Fruit fly (Drosophila melanogaster) whole organism, embryonic: ENCODE results near the gene HP1e.

ENCODE experiments used
- Abd-B ChIP-seq: fragments of 200-800 bp; sonication (Bioruptor generic); optimal IDR thresholded peaks from 2 replicates; lab custom pipeline; 2018; ENCODE audit warnings: missing biosample characterization, mild to moderate bottlenecking, missing genetic modification characterization, moderate library complexity
- Adf1 ChIP-seq: fragments of 200-800 bp; sonication (Bioruptor generic); IDR thresholded peaks from 2 replicates; pipeline ENCODE4 v1.3.6; 2022; ENCODE audit warnings: missing biosample characterization, missing genetic modification characterization
- BtbVII ChIP-seq: fragments of 200-800 bp; sonication (Bioruptor generic); optimal IDR thresholded peaks from 3 replicates; lab custom pipeline; 2017; ENCODE audit warnings: missing biosample characterization, mild to moderate bottlenecking, missing genetic modification characterization
- C15 ChIP-seq: fragments of 200-800 bp; sonication (Bioruptor generic); IDR thresholded peaks from 3 replicates; pipeline ENCODE4 v1.3.6; 2022; ENCODE audit warnings: missing biosample characterization, missing genetic modification characterization
- CG10979 ChIP-seq: fragments of 200-800 bp; sonication (Bioruptor generic); optimal IDR thresholded peaks from 2 replicates; lab custom pipeline; 2018; ENCODE audit warnings: missing biosample characterization, mild to moderate bottlenecking, missing genetic modification characterization, moderate library complexity
- CG12071 ChIP-seq: fragments of 200-800 bp; sonication (Bioruptor generic); optimal IDR thresholded peaks from 3 replicates; lab custom pipeline; 2018; ENCODE audit warnings: missing biosample characterization, mild to moderate bottlenecking, missing genetic modification characterization
- CG12104 ChIP-seq: fragments of 200-800 bp; sonication (Bioruptor generic); optimal IDR thresholded peaks from 3 replicates; lab custom pipeline; 2016; ENCODE audit warnings: missing biosample characterization, missing genetic modification characterization
- CG12219 ChIP-seq: fragments of 200-800 bp; sonication (Bioruptor generic); optimal IDR thresholded peaks from 3 replicates; lab custom pipeline; 2018; ENCODE audit warnings: missing biosample characterization, mild to moderate bottlenecking, missing genetic modification characterization
- CG13624 ChIP-seq: fragments of 200-800 bp; sonication (Bioruptor generic); optimal IDR thresholded peaks from 2 replicates; lab custom pipeline; 2016; ENCODE audit warnings: missing biosample characterization, missing genetic modification characterization
- CG18476 ChIP-seq: fragments of 200-800 bp; sonication (Bioruptor generic); optimal IDR thresholded peaks from 2 replicates; lab custom pipeline; 2016; ENCODE audit warnings: missing biosample characterization, mild to moderate bottlenecking, missing genetic modification characterization
- CG2889 ChIP-seq: fragments of 200-800 bp; sonication (Bioruptor generic); IDR thresholded peaks from 3 replicates; pipeline ENCODE4 v1.3.6; 2022; ENCODE audit warnings: missing biosample characterization, missing genetic modification characterization
- CG3065 ChIP-seq: fragments of 200-800 bp; sonication (Bioruptor generic); optimal IDR thresholded peaks from 2 replicates; lab custom pipeline; 2016; ENCODE audit warnings: missing biosample characterization, missing genetic modification characterization
- CG31365 ChIP-seq: fragments of 200-800 bp; sonication (Bioruptor generic); optimal IDR thresholded peaks from 2 replicates; lab custom pipeline; 2018; ENCODE audit warnings: missing biosample characterization, mild to moderate bottlenecking, missing genetic modification characterization
- CG31441 ChIP-seq: fragments of 200-800 bp; sonication (Bioruptor generic); IDR thresholded peaks from 2 replicates; pipeline ENCODE4 v1.3.6; 2022; ENCODE audit warnings: missing biosample characterization, missing genetic modification characterization
- CG33557 ChIP-seq: fragments of 200-800 bp; sonication (Bioruptor generic); optimal IDR thresholded peaks from 2 replicates; lab custom pipeline; 2019; ENCODE audit warnings: missing biosample characterization, mild to moderate bottlenecking, missing genetic modification characterization, moderate library complexity
- CG34422 ChIP-seq: fragments of 200-800 bp; sonication (Bioruptor generic); IDR thresholded peaks from 3 replicates; pipeline ENCODE4 v1.3.6; 2022; ENCODE audit warnings: missing biosample characterization, missing genetic modification characterization
- CG4404 ChIP-seq: fragments of 200-800 bp; sonication (Bioruptor generic); IDR thresholded peaks from 2 replicates; pipeline ENCODE4 v1.3.6; 2022; ENCODE audit warnings: missing biosample characterization, missing genetic modification characterization
- CG7357 ChIP-seq: fragments of 200-800 bp; sonication (Bioruptor generic); IDR thresholded peaks from 3 replicates; pipeline ENCODE4 v1.3.6; 2022; ENCODE audit warnings: missing biosample characterization, missing genetic modification characterization
- CG8281 ChIP-seq: fragments of 200-800 bp; sonication (Bioruptor generic); optimal IDR thresholded peaks from 2 replicates; lab custom pipeline; 2018; ENCODE audit warnings: missing biosample characterization, mild to moderate bottlenecking, missing genetic modification characterization, moderate library complexity
- CG9876 ChIP-seq: fragments of 200-800 bp; sonication (Bioruptor generic); optimal IDR thresholded peaks from 2 replicates; lab custom pipeline; 2016; ENCODE audit warnings: missing biosample characterization, missing genetic modification characterization
- Chrac-16 ChIP-seq: fragments of 200-800 bp; sonication (Bioruptor generic); optimal IDR thresholded peaks from 3 replicates; lab custom pipeline; 2016; ENCODE audit warnings: missing biosample characterization, missing genetic modification characterization
- CrebB ChIP-seq: fragments of 200-800 bp; sonication (Bioruptor generic); optimal IDR thresholded peaks from 3 replicates; lab custom pipeline; 2018; ENCODE audit warnings: missing biosample characterization, mild to moderate bottlenecking, missing genetic modification characterization
- Deaf1 ChIP-seq: fragments of 200-800 bp; optimal IDR thresholded peaks from 3 replicates; lab custom pipeline; 2019; ENCODE audit warnings: missing biosample characterization, mild to moderate bottlenecking, missing genetic modification characterization, moderate library complexity
- Dek ChIP-seq: fragments of 200-800 bp; sonication (Bioruptor generic); optimal IDR thresholded peaks from 3 replicates; lab custom pipeline; 2019; ENCODE audit warnings: missing biosample characterization, mild to moderate bottlenecking, missing genetic modification characterization, moderate library complexity
- Dp ChIP-seq: fragments of 200-800 bp; sonication (Bioruptor generic); optimal IDR thresholded peaks from 2 replicates; lab custom pipeline; 2018; ENCODE audit warnings: missing biosample characterization, mild to moderate bottlenecking, missing genetic modification characterization, moderate library complexity
- Gsc ChIP-seq: fragments of 200-800 bp; sonication (Bioruptor generic); IDR thresholded peaks from 2 replicates; pipeline ENCODE4 v1.3.6; 2022; ENCODE audit warnings: missing biosample characterization, missing genetic modification characterization
- Hr39 ChIP-seq: fragments of >200 bp; optimal IDR thresholded peaks from 2 replicates; lab custom pipeline; 2017
- NfI ChIP-seq: fragments of 200-800 bp; sonication (Bioruptor generic); optimal IDR thresholded peaks from 3 replicates; lab custom pipeline; 2018; ENCODE audit warnings: missing biosample characterization, mild to moderate bottlenecking, missing genetic modification characterization, moderate library complexity
- Opbp ChIP-seq: fragments of 200-800 bp; sonication (Bioruptor generic); IDR thresholded peaks from 3 replicates; pipeline ENCODE4 v1.3.6; 2022; ENCODE audit warnings: missing biosample characterization, missing genetic modification characterization; ENCODE audit not compliant: partially characterized antibody
- PHDP ChIP-seq: fragments of 200-800 bp; sonication (Bioruptor generic); optimal IDR thresholded peaks from 3 replicates; lab custom pipeline; 2018; ENCODE audit warnings: missing biosample characterization, mild to moderate bottlenecking, missing genetic modification characterization, moderate library complexity
- Tbp ChIP-seq: fragments of >200 bp; optimal IDR thresholded peaks from 2 replicates; lab custom pipeline; 2018; ENCODE audit warnings: missing biosample characterization, missing genetic modification characterization
- abd-A ChIP-seq: fragments of 200-800 bp; sonication (Bioruptor generic); optimal IDR thresholded peaks from 3 replicates; lab custom pipeline; 2019; ENCODE audit warnings: missing biosample characterization, mild to moderate bottlenecking, missing genetic modification characterization, moderate library complexity
- dan ChIP-seq: fragments of 200-800 bp; sonication (Bioruptor generic); IDR thresholded peaks from 2 replicates; pipeline ENCODE4 v1.3.6; 2022; ENCODE audit warnings: missing biosample characterization, missing genetic modification characterization
- ewg ChIP-seq: fragments of 200-800 bp; sonication (Bioruptor generic); optimal IDR thresholded peaks from 3 replicates; lab custom pipeline; 2017; ENCODE audit warnings: mild to moderate bottlenecking, missing biosample characterization, missing genetic modification reagents, missing genetic modification characterization
- jumu ChIP-seq: fragments of 200-800 bp; sonication (Bioruptor generic); optimal IDR thresholded peaks from 3 replicates; lab custom pipeline; 2016; ENCODE audit warnings: missing biosample characterization, missing genetic modification characterization
- ken ChIP-seq: fragments of 200-800 bp; sonication (Bioruptor generic); IDR thresholded peaks from 3 replicates; pipeline ENCODE4 v1.3.6; 2022; ENCODE audit warnings: missing biosample characterization, missing genetic modification characterization
- knrl ChIP-seq: fragments of 200-800 bp; sonication (Bioruptor generic); IDR thresholded peaks from 3 replicates; pipeline ENCODE4 v1.3.6; 2022; ENCODE audit warnings: missing biosample characterization, missing genetic modification characterization; ENCODE audit not compliant: partially characterized antibody
- luna ChIP-seq: fragments of 200-800 bp; sonication (Bioruptor generic); optimal IDR thresholded peaks from 2 replicates; lab custom pipeline; 2016; ENCODE audit warnings: missing biosample characterization, missing genetic modification characterization
- mam ChIP-seq: fragments of 200-800 bp; sonication (Bioruptor generic); optimal IDR thresholded peaks from 3 replicates; lab custom pipeline; 2016; ENCODE audit warnings: missing biosample characterization, missing genetic modification characterization
- mirr ChIP-seq: fragments of 200-800 bp; sonication (Bioruptor generic); optimal IDR thresholded peaks from 3 replicates; lab custom pipeline; 2018; ENCODE audit warnings: missing biosample characterization, mild to moderate bottlenecking, missing genetic modification characterization
- nmo ChIP-seq: fragments of 200-800 bp; sonication (Bioruptor generic); optimal IDR thresholded peaks from 2 replicates; lab custom pipeline; 2018; ENCODE audit warnings: missing biosample characterization, mild to moderate bottlenecking, missing genetic modification characterization, moderate library complexity
- peb ChIP-seq: fragments of 200-800 bp; sonication (Bioruptor generic); IDR thresholded peaks from 2 replicates; pipeline ENCODE4 v1.3.6; 2022; ENCODE audit warnings: missing biosample characterization, missing genetic modification characterization
- pfk ChIP-seq: fragments of 200-800 bp; sonication (Bioruptor generic); optimal IDR thresholded peaks from 2 replicates; lab custom pipeline; 2018; ENCODE audit warnings: missing biosample characterization, mild to moderate bottlenecking, missing genetic modification characterization, moderate library complexity
- phol ChIP-seq: fragments of 200-800 bp; sonication (Bioruptor generic); optimal IDR thresholded peaks from 3 replicates; lab custom pipeline; 2018; ENCODE audit warnings: missing biosample characterization, mild to moderate bottlenecking, missing genetic modification characterization, moderate library complexity
- ranshi ChIP-seq: fragments of 200-800 bp; sonication (Bioruptor generic); IDR thresholded peaks from 2 replicates; pipeline ENCODE4 v1.3.6; 2022; ENCODE audit warnings: missing biosample characterization, missing genetic modification characterization
- repo ChIP-seq: fragments of 200-800 bp; sonication (Bioruptor generic); optimal IDR thresholded peaks from 2 replicates; lab custom pipeline; 2016; ENCODE audit warnings: missing biosample characterization, missing genetic modification characterization
- so ChIP-seq: fragments of 200-800 bp; sonication (Bioruptor generic); IDR thresholded peaks from 3 replicates; pipeline ENCODE4 v1.3.6; 2022; ENCODE audit warnings: missing biosample characterization, missing genetic modification characterization
- sob ChIP-seq: fragments of 200-800 bp; sonication (Bioruptor generic); IDR thresholded peaks from 2 replicates; pipeline ENCODE4 v1.3.6; 2022; ENCODE audit warnings: missing biosample characterization, missing genetic modification characterization
- sug ChIP-seq: fragments of 200-800 bp; optimal IDR thresholded peaks from 2 replicates; lab custom pipeline; 2019; ENCODE audit warnings: missing biosample characterization, mild to moderate bottlenecking, missing genetic modification characterization, moderate library complexity
- tx ChIP-seq: fragments of 200-800 bp; sonication (Bioruptor generic); optimal IDR thresholded peaks from 2 replicates; lab custom pipeline; 2016; ENCODE audit warnings: missing biosample characterization, missing genetic modification characterization
- unc-4 ChIP-seq: fragments of 200-800 bp; sonication (Bioruptor generic); IDR thresholded peaks from 2 replicates; pipeline ENCODE4 v1.3.6; 2022; ENCODE audit warnings: missing biosample characterization, missing genetic modification characterization; ENCODE audit not compliant: partially characterized antibody
- usp ChIP-seq: fragments of >200 bp; optimal IDR thresholded peaks from 2 replicates; lab custom pipeline; 2017; ENCODE audit warnings: missing biosample characterization, missing genetic modification characterization

HP1e gene

dm6 chr3R:9343022-9343587, 21.5 kb downstream of the HP1e start (continued):
- TF ChIP-seq Deaf1 (no peak), BtbVII (GFP tag; lab: Kevin White, UChicago) (peak; percentile 9), ranshi (GFP tag; lab: Robert Waterston, UW) (no peak), PHDP (tag; lab: Kevin White, UChicago) (no peak), repo (no peak), CG8281 (no peak), so (GFP tag; lab: Robert Waterston, UW) (no peak), ken (GFP tag; lab: Robert Waterston, UW) (no peak), nmo (GFP tag; lab: Kevin White, UChicago) (no peak), Dp (no peak), mirr (peak; percentile 53), mam (GFP tag; lab: Kevin White, UChicago) (no peak), CG4404 (GFP tag; lab: Robert Waterston, UW) (no peak), peb (GFP tag; lab: Robert Waterston, UW) (no peak), Gsc (GFP tag; lab: Robert Waterston, UW) (no peak), unc-4 (GFP tag; lab: Robert Waterston, UW) (no peak), CG12071 (GFP tag; lab: Kevin White, UChicago) (no peak), CG34422 (no peak), ewg (GFP tag; lab: Kevin White, UChicago) (no peak), abd-A (tag; lab: Kevin White, UChicago) (no peak), dan (GFP tag; lab: Robert Waterston, UW) (no peak), tx (GFP tag; lab: Kevin White, UChicago) (no peak), CG13624 (no peak), sug (tag; lab: Kevin White, UChicago) (peak; percentile 48), CG31365 (tag; lab: Kevin White, UChicago) (no peak), NfI (GFP tag; lab: Kevin White, UChicago) (no peak), CG2889 (GFP tag; lab: Robert Waterston, UW) (no peak), CG10979 (tag; lab: Kevin White, UChicago) (no peak), phol (no peak), luna (GFP tag; lab: Kevin White, UChicago) (no peak), Abd-B (GFP tag; lab: Kevin White, UChicago) (no peak), C15 (GFP tag; lab: Robert Waterston, UW) (no peak), CG12104 (GFP tag; lab: Kevin White, UChicago) (peak; percentile 24), pfk (GFP tag; lab: Kevin White, UChicago) (no peak), CG3065 (GFP tag; lab: Kevin White, UChicago) (no peak), CG7357 (GFP tag; lab: Robert Waterston, UW) (no peak), Chrac-16 (GFP tag; lab: Kevin White, UChicago) (no peak), CG18476 (no peak), CG9876 (GFP tag; lab: Kevin White, UChicago) (no peak), Tbp (GFP tag; lab: Kevin White, UChicago) (no peak), sob (GFP tag; lab: Robert Waterston, UW) (no peak), CG12219 (GFP tag; lab: Kevin White, UChicago) (no peak), Opbp (GFP tag; lab: Robert Waterston, UW) (no peak), Adf1 (no peak), CG33557 (GFP tag; lab: Kevin White, UChicago) (no peak), Dek (tag; lab: Kevin White, UChicago) (no peak), CrebB (tag; lab: Kevin White, UChicago) (no peak), knrl (GFP tag; lab: Robert Waterston, UW) (no peak), CG31441 (GFP tag; lab: Robert Waterston, UW) (no peak), jumu (GFP tag; lab: Kevin White, UChicago) (no peak), Hr39 (no peak), usp (GFP tag; lab: Kevin White, UChicago) (no peak)
